Fruit fly (Drosophila melanogaster) whole organism, prepupa: Measurements from ENCODE around the gene Hydr2.

Experiments used
- CG32006 ChIP-seq: fragments of 200-800 bp; sonication (Bioruptor generic); optimal IDR thresholded peaks from 3 replicates; lab custom pipeline; 2017; ENCODE audit warnings: missing biosample characterization, mild to moderate bottlenecking, missing genetic modification characterization
- CG6808 ChIP-seq: fragments of 200-800 bp; sonication (Bioruptor generic); optimal IDR thresholded peaks from 3 replicates; lab custom pipeline; 2017; ENCODE audit warnings: missing biosample characterization, missing genetic modification characterization, mild to moderate bottlenecking, moderate library complexity, missing genetic modification reagents

dm6 chr2L:3124500-3124977 is 38.9 kb upstream of the Hydr2 start:
- TF ChIP-seq CG32006 (GFP tag; lab: Kevin White, UChicago), result no peak
- no peak for TF ChIP-seq CG6808 (GFP tag; lab: Kevin White, UChicago)
